Worm (Caenorhabditis elegans) whole organism, midembryonic: ENCODE measurements around the gene ZC239.20.

Experiments used
- T22C8.4 ChIP-seq: fragments of 200-800 bp; sonication (Bioruptor generic); IDR thresholded peaks from 2 replicates; pipeline ENCODE4 v1.3.6; 2022; ENCODE audit warnings: missing genetic modification characterization, missing compliant biosample characterization
- cog-1 ChIP-seq: sonication (generic microtip); optimal IDR thresholded peaks from 2 replicates; lab custom pipeline; 2016; ENCODE audit warnings: missing genetic modification characterization, missing compliant biosample characterization
- flt-1 ChIP-seq: fragments of 200-800 bp; sonication (Bioruptor generic); IDR thresholded peaks from 2 replicates; pipeline ENCODE4 v1.3.6; 2022; ENCODE audit warnings: missing genetic modification characterization, missing compliant biosample characterization
- klf-2 ChIP-seq: fragments of 200-800 bp; sonication (Bioruptor generic); conservative IDR thresholded peaks from 2 replicates; pipeline ENCODE4 v1.3.6; 2022; ENCODE audit warnings: missing genetic modification reagents, missing genetic modification characterization, missing compliant biosample characterization
- med-1 ChIP-seq: sonication (generic microtip); optimal IDR thresholded peaks from 2 replicates; lab custom pipeline; 2017; ENCODE audit warnings: missing genetic modification characterization, mild to moderate bottlenecking, missing compliant biosample characterization, antibody characterized with exemption, missing genetic modification reagents; ENCODE audit not compliant: insufficient read depth
- ref-1 ChIP-seq: fragments of 200-800 bp; sonication (Bioruptor generic); conservative IDR thresholded peaks from 2 replicates; pipeline ENCODE4 v1.3.6; 2022; ENCODE audit warnings: missing genetic modification reagents, missing genetic modification characterization, missing compliant biosample characterization
- tab-1 ChIP-seq: fragments of 200-800 bp; sonication (Bioruptor generic); IDR thresholded peaks from 2 replicates; pipeline ENCODE4 v1.3.6; 2022; ENCODE audit warnings: missing genetic modification characterization, missing compliant biosample characterization
- ztf-23 ChIP-seq: fragments of 200-800 bp; sonication (Bioruptor generic); IDR thresholded peaks from 2 replicates; pipeline ENCODE4 v1.3.6; 2022; ENCODE audit warnings: missing genetic modification reagents, missing genetic modification characterization, missing compliant biosample characterization
- ztf-29 ChIP-seq: fragments of 200-800 bp; sonication (Bioruptor generic); IDR thresholded peaks from 2 replicates; pipeline ENCODE4 v1.3.6; 2022; ENCODE audit warnings: missing genetic modification reagents, missing genetic modification characterization, missing compliant biosample characterization

ce11 chrII:3251782-3252181, 45.5 kb upstream of the ZC239.20 start:
- TF ChIP-seq klf-2 (GFP tag; lab: Robert Waterston, UW): no peak
- no peak for TF ChIP-seq T22C8.4 (GFP tag; lab: Robert Waterston, UW)
- no peak for TF ChIP-seq med-1
- TF ChIP-seq ref-1 (GFP tag; lab: Robert Waterston, UW): no peak
- no peak for TF ChIP-seq flt-1 (GFP tag; lab: Robert Waterston, UW)
- TF ChIP-seq ztf-29 (GFP tag; lab: Robert Waterston, UW): no peak
- no peak for TF ChIP-seq tab-1 (GFP tag; lab: Robert Waterston, UW)
- TF ChIP-seq cog-1 (tag; lab: Kevin White, UChicago): no peak
- no peak for TF ChIP-seq ztf-23
